Worm (Caenorhabditis elegans) whole organism, L1 larva: ENCODE measurements around the gene ddx-23.

Source experiments
- C16A3.4 ChIP-seq: fragments of 150-350 bp; optimal IDR thresholded peaks from 2 replicates; lab custom pipeline; 2014; ENCODE audit warnings: missing biosample characterization, missing genetic modification characterization
- C34B4.2 ChIP-seq: sonication (generic microtip); optimal IDR thresholded peaks from 2 replicates; lab custom pipeline; 2017; ENCODE audit warnings: mild to moderate bottlenecking, missing genetic modification characterization, missing compliant biosample characterization
- Y116A8C.19 ChIP-seq: sonication (generic microtip); optimal IDR thresholded peaks from 2 replicates; lab custom pipeline; 2016; ENCODE audit warnings: missing compliant biosample characterization, missing genetic modification characterization, borderline replicate concordance
- aly-2 ChIP-seq: fragments of 150-350 bp; optimal IDR thresholded peaks from 2 replicates; lab custom pipeline; 2014; ENCODE audit warnings: missing biosample characterization, missing genetic modification characterization
- blmp-1 ChIP-seq: fragments of 150-350 bp; optimal IDR thresholded peaks from 2 replicates; lab custom pipeline; 2014; ENCODE audit warnings: missing biosample characterization, missing genetic modification characterization
- ceh-63 ChIP-seq: fragments of 200-800 bp; sonication (Bioruptor generic); optimal IDR thresholded peaks from 2 replicates; lab custom pipeline; 2018; ENCODE audit warnings: mild to moderate bottlenecking, missing genetic modification characterization, missing compliant biosample characterization
- ceh-8 ChIP-seq: fragments of 200-800 bp; sonication (Bioruptor generic); optimal IDR thresholded peaks from 2 replicates; lab custom pipeline; 2018; ENCODE audit warnings: mild to moderate bottlenecking, missing genetic modification characterization, moderate library complexity, missing compliant biosample characterization
- dpl-1 ChIP-seq, 3 experiments: fragments of 150-350 bp in 2 of 3; sonication (generic microtip) in 1 of 3; optimal IDR thresholded peaks; 2 replicates each; lab custom pipeline; 2014 to 2017; ENCODE audit warnings: missing biosample characterization in 3 of 3, missing genetic modification characterization in 3 of 3, missing genetic modification reagents in 3 of 3
- efl-1 ChIP-seq, 4 experiments: fragments of 150-350 bp; optimal IDR thresholded peaks in 3 of 4; peaks in 1 of 4; 1 replicate in 1 of 4; 2 replicates in 3 of 4; lab custom pipeline; 2014; ENCODE audit warnings: missing biosample characterization in 2 of 4, missing genetic modification characterization in 2 of 4, missing genetic modification reagents in 2 of 4
- efl-3 ChIP-seq: fragments of 200-800 bp; sonication (Bioruptor generic); optimal IDR thresholded peaks from 2 replicates; lab custom pipeline; 2018; ENCODE audit warnings: mild to moderate bottlenecking, missing genetic modification characterization, missing compliant biosample characterization
- egl-13 ChIP-seq: sonication (generic microtip); optimal IDR thresholded peaks from 2 replicates; lab custom pipeline; 2016; ENCODE audit warnings: missing genotype, missing genetic modification reagents, missing genetic modification characterization, missing compliant biosample characterization
- elt-2 ChIP-seq: sonication (generic microtip); optimal IDR thresholded peaks from 2 replicates; lab custom pipeline; 2016; ENCODE audit warnings: missing genetic modification characterization, mild to moderate bottlenecking, inconsistent platforms, missing compliant biosample characterization, missing genetic modification reagents
- fkh-10 ChIP-seq: sonication (generic microtip); optimal IDR thresholded peaks from 2 replicates; lab custom pipeline; 2017; ENCODE audit warnings: missing biosample characterization, missing genetic modification reagents, missing genetic modification characterization
- fkh-4 ChIP-seq: sonication (generic microtip); optimal IDR thresholded peaks from 2 replicates; lab custom pipeline; 2016; ENCODE audit warnings: missing compliant biosample characterization, missing genetic modification characterization, borderline replicate concordance
- fos-1 ChIP-seq: fragments of 150-350 bp; optimal IDR thresholded peaks from 2 replicates; lab custom pipeline; 2014; ENCODE audit warnings: missing biosample characterization, missing genetic modification characterization
- grh-1 ChIP-seq: fragments of 200-800 bp; sonication (Bioruptor generic); IDR thresholded peaks from 2 replicates; pipeline ENCODE4 v1.3.6; 2022; ENCODE audit warnings: missing genetic modification reagents, missing genetic modification characterization, missing compliant biosample characterization
- isw-1 ChIP-seq: fragments of 200-800 bp; sonication (Bioruptor generic); IDR thresholded peaks from 2 replicates; pipeline ENCODE4 v1.3.6; 2022; ENCODE audit warnings: missing genetic modification characterization, missing compliant biosample characterization
- lin-13 ChIP-seq: fragments of 150-350 bp; optimal IDR thresholded peaks from 2 replicates; lab custom pipeline; 2014; ENCODE audit warnings: missing biosample characterization, missing genetic modification reagents, missing genetic modification characterization
- lin-14 ChIP-seq: fragments of 200-800 bp; sonication (Bioruptor generic); optimal IDR thresholded peaks from 2 replicates; lab custom pipeline; 2018; ENCODE audit warnings: mild to moderate bottlenecking, missing genetic modification characterization, moderate library complexity, missing compliant biosample characterization
- lin-15B ChIP-seq: fragments of 150-350 bp; sonication (generic microtip); optimal IDR thresholded peaks from 3 replicates; lab custom pipeline; 2014; ENCODE audit warnings: missing biosample characterization, missing genetic modification characterization
- lir-3 ChIP-seq: sonication (generic microtip); optimal IDR thresholded peaks from 2 replicates; lab custom pipeline; 2016; ENCODE audit warnings: mild to moderate bottlenecking, missing genetic modification characterization, moderate library complexity, missing compliant biosample characterization; ENCODE audit not compliant: poor library complexity
- lsy-2 ChIP-seq, 2 experiments: fragments of 150-350 bp; optimal IDR thresholded peaks; 2 replicates each; lab custom pipeline; 2014; ENCODE audit warnings: missing biosample characterization in 2 of 2, missing genetic modification characterization in 2 of 2
- mdl-1 ChIP-seq, 2 experiments: fragments of 150-350 bp; optimal IDR thresholded peaks; 2 replicates each; lab custom pipeline; 2014 to 2017; ENCODE audit warnings: missing biosample characterization in 2 of 2, missing genetic modification characterization in 2 of 2, inconsistent platforms in 1 of 2
- mep-1 ChIP-seq: fragments of 150-350 bp; optimal IDR thresholded peaks from 2 replicates; lab custom pipeline; 2014; ENCODE audit warnings: missing biosample characterization, missing genetic modification characterization
- nhr-47 ChIP-seq: sonication (generic microtip); optimal IDR thresholded peaks from 2 replicates; lab custom pipeline; 2016; ENCODE audit warnings: mild to moderate bottlenecking, missing genetic modification characterization, moderate library complexity, missing compliant biosample characterization
- nhr-71 ChIP-seq: sonication (generic microtip); optimal IDR thresholded peaks from 2 replicates; lab custom pipeline; 2016; ENCODE audit warnings: mild to moderate bottlenecking, missing genetic modification characterization, moderate library complexity, missing compliant biosample characterization
- nhr-76 ChIP-seq: sonication (generic microtip); optimal IDR thresholded peaks from 2 replicates; lab custom pipeline; 2017; ENCODE audit warnings: missing biosample characterization, missing genetic modification characterization
- nhr-90 ChIP-seq: sonication (generic microtip); optimal IDR thresholded peaks from 2 replicates; lab custom pipeline; 2016; ENCODE audit warnings: mild to moderate bottlenecking, missing genetic modification characterization, missing compliant biosample characterization; ENCODE audit not compliant: poor library complexity
- pag-3 ChIP-seq: sonication (generic microtip); optimal IDR thresholded peaks from 2 replicates; lab custom pipeline; 2017; ENCODE audit warnings: missing genetic modification characterization, mild to moderate bottlenecking, missing compliant biosample characterization, antibody characterized with exemption, borderline replicate concordance; ENCODE audit not compliant: insufficient read depth
- pqm-1 ChIP-seq: sonication (generic microtip); optimal IDR thresholded peaks from 3 replicates; lab custom pipeline; 2017; ENCODE audit warnings: missing biosample characterization, missing genetic modification characterization
- rnt-1 ChIP-seq: sonication (generic microtip); optimal IDR thresholded peaks from 2 replicates; lab custom pipeline; 2016; ENCODE audit warnings: mild to moderate bottlenecking, missing genetic modification characterization, moderate library complexity, missing compliant biosample characterization
- snu-23 ChIP-seq: sonication (generic microtip); optimal IDR thresholded peaks from 2 replicates; lab custom pipeline; 2016; ENCODE audit warnings: missing genetic modification characterization, missing compliant biosample characterization
- swsn-7 ChIP-seq: sonication (generic microtip); optimal IDR thresholded peaks from 2 replicates; lab custom pipeline; 2016; ENCODE audit warnings: missing genetic modification characterization, missing compliant biosample characterization
- tbx-2 ChIP-seq: sonication (generic microtip); optimal IDR thresholded peaks from 2 replicates; lab custom pipeline; 2016; ENCODE audit warnings: missing genetic modification characterization, missing compliant biosample characterization
- unc-130 ChIP-seq: fragments of 150-350 bp; optimal IDR thresholded peaks from 2 replicates; lab custom pipeline; 2017; ENCODE audit warnings: missing biosample characterization, missing genetic modification characterization, inconsistent platforms
- unc-62 ChIP-seq: fragments of 150-350 bp; optimal IDR thresholded peaks from 2 replicates; lab custom pipeline; 2014; ENCODE audit warnings: missing biosample characterization, missing genetic modification reagents, missing genetic modification characterization
- unc-98 ChIP-seq: fragments of 200-800 bp; sonication (Bioruptor generic); IDR thresholded peaks from 2 replicates; pipeline ENCODE4 v1.3.6; 2022; ENCODE audit warnings: missing genetic modification characterization, missing compliant biosample characterization
- zag-1 ChIP-seq: fragments of 150-350 bp; optimal IDR thresholded peaks from 2 replicates; lab custom pipeline; 2014; ENCODE audit warnings: missing biosample characterization, missing genetic modification characterization
- zip-4 ChIP-seq: fragments of 200-800 bp; sonication (Bioruptor generic); optimal IDR thresholded peaks from 2 replicates; lab custom pipeline; 2018; ENCODE audit warnings: mild to moderate bottlenecking, missing genetic modification characterization, moderate library complexity, missing compliant biosample characterization

The ddx-23 gene

ce11 chrIII:5853240-5853639 is at the start of gene ddx-23 (continued):
- TF ChIP-seq lin-13 (GFP tag; lab: Kevin White, UChicago) (peak; percentile 10), nhr-90 (tag; lab: Kevin White, UChicago) (no peak), dpl-1 (GFP tag; optimal IDR thresholded peaks at IDR 0.05; lab: Kevin White, UChicago) (peak; percentile 43 to 78 (median 60))

- TF ChIP-seq zag-1 (tag; lab: Kevin White, UChicago) (no peak), lin-14 (GFP tag; lab: Kevin White, UChicago) (peak; percentile 54)
Measured at ce11 chrIII:5902558-5902957, 49.5 kb upstream of the ddx-23 start.

- no peak for TF ChIP-seq lin-15B (tag; lab: Kevin White, UChicago)
- no peak for TF ChIP-seq efl-1 (optimal IDR thresholded peaks at IDR 0.05; lab: Kevin White, UChicago)
- TF ChIP-seq efl-1 (GFP tag; optimal IDR thresholded peaks at IDR 0.05 in 1 of 2; lab: Kevin White, UChicago) = peak in 1 of 2 experiments; percentile 87
- no peak for TF ChIP-seq Y116A8C.19 (tag; lab: Kevin White, UChicago)
- TF ChIP-seq efl-3 (GFP tag; lab: Kevin White, UChicago) = no peak
- no peak for TF ChIP-seq isw-1
- TF ChIP-seq mdl-1 (tag; optimal IDR thresholded peaks at IDR 0.05; lab: Kevin White, UChicago) = no peak
Measured at ce11 chrIII:5900709-5901108, 47.6 kb upstream of the ddx-23 start.

- TF ChIP-seq efl-1 (optimal IDR thresholded peaks at IDR 0.05; lab: Kevin White, UChicago) (peak in 1 of 2 experiments; percentile 2), efl-1 (GFP tag; optimal IDR thresholded peaks at IDR 0.05 in 1 of 2; lab: Kevin White, UChicago) (no peak), efl-3 (GFP tag; lab: Kevin White, UChicago) (no peak), snu-23 (GFP tag; lab: Kevin White, UChicago) (peak; percentile 18), unc-130 (tag; lab: Kevin White, UChicago) (peak; percentile 27), unc-62 (no peak), rnt-1 (tag; lab: Kevin White, UChicago) (peak; percentile 37), nhr-71 (peak; percentile 30), lin-14 (GFP tag; lab: Kevin White, UChicago) (peak; percentile 74), blmp-1 (tag; lab: Kevin White, UChicago) (peak; percentile 64), lsy-2 (tag; optimal IDR thresholded peaks at IDR 0.05; lab: Kevin White, UChicago) (peak in 1 of 2 experiments; percentile 7), mdl-1 (tag; optimal IDR thresholded peaks at IDR 0.05; lab: Kevin White, UChicago) (no peak)
Measured at ce11 chrIII:5898631-5899030, 45.6 kb upstream of the ddx-23 start.

ce11 chrIII:5897468-5897867 is 44.4 kb upstream of the ddx-23 start:
- TF ChIP-seq C34B4.2 (tag; lab: Kevin White, UChicago) = no peak
- peak; percentile 8 for TF ChIP-seq blmp-1 (tag; lab: Kevin White, UChicago)
- peak; percentile 28 for TF ChIP-seq snu-23 (GFP tag; lab: Kevin White, UChicago)
- TF ChIP-seq elt-2 (tag; lab: Kevin White, UChicago) = no peak
- no peak for TF ChIP-seq C16A3.4 (tag; lab: Kevin White, UChicago)
- peak in 1 of 2 experiments; percentile 27 for TF ChIP-seq lsy-2 (tag; optimal IDR thresholded peaks at IDR 0.05; lab: Kevin White, UChicago)
- TF ChIP-seq lin-14 (GFP tag; lab: Kevin White, UChicago) = peak; percentile 60
- TF ChIP-seq aly-2 (tag; lab: Kevin White, UChicago) = no peak
- no peak for TF ChIP-seq zip-4 (GFP tag; lab: Kevin White, UChicago)
- peak; percentile 22 for TF ChIP-seq nhr-71
- peak; percentile 4 to 12 for TF ChIP-seq efl-1 (optimal IDR thresholded peaks at IDR 0.05; lab: Kevin White, UChicago)
- TF ChIP-seq efl-1 (GFP tag; optimal IDR thresholded peaks at IDR 0.05 in 1 of 2; lab: Kevin White, UChicago) = peak in 1 of 2 experiments; percentile 11
- no peak for TF ChIP-seq tbx-2
- no peak for TF ChIP-seq fkh-10 (GFP tag; lab: Kevin White, UChicago)
- no peak for TF ChIP-seq lin-15B (tag; lab: Kevin White, UChicago)
- no peak for TF ChIP-seq grh-1 (GFP tag; lab: Robert Waterston, UW)
- TF ChIP-seq isw-1 = no peak
- peak; percentile 19 to 50 (median 22) for TF ChIP-seq dpl-1 (GFP tag; optimal IDR thresholded peaks at IDR 0.05; lab: Kevin White, UChicago)
- TF ChIP-seq mep-1 (tag; lab: Kevin White, UChicago) = no peak
- no peak for TF ChIP-seq fkh-4

- TF ChIP-seq ceh-63 (GFP tag; lab: Kevin White, UChicago) = no peak
- no peak for TF ChIP-seq pag-3 (tag; lab: Kevin White, UChicago)
- TF ChIP-seq egl-13 = no peak
- no peak for TF ChIP-seq ceh-8 (GFP tag; lab: Kevin White, UChicago)
- TF ChIP-seq fos-1 (tag; lab: Kevin White, UChicago) = no peak
- no peak for TF ChIP-seq lir-3 (tag; lab: Kevin White, UChicago)
- TF ChIP-seq unc-98 (GFP tag; lab: Robert Waterston, UW) = no peak
- no peak for TF ChIP-seq blmp-1 (tag; lab: Kevin White, UChicago)
- no peak for TF ChIP-seq nhr-76 (tag; lab: Kevin White, UChicago)
- no peak for TF ChIP-seq lin-13 (GFP tag; lab: Kevin White, UChicago)
- TF ChIP-seq lin-15B (tag; lab: Kevin White, UChicago) = no peak
- no peak for TF ChIP-seq swsn-7
- TF ChIP-seq nhr-47 = no peak
- no peak for TF ChIP-seq fkh-4
- TF ChIP-seq pqm-1 (tag; lab: Kevin White, UChicago) = no peak
Measured at ce11 chrIII:5895913-5896312, 42.8 kb upstream of the ddx-23 start, which contains the start of gene pxl-1. Gene pxl-1 (minus strand): TSS chrIII:5896013.
